Worm (Caenorhabditis elegans): ENCODE data around the gene C05D11.1.

The C05D11.1 gene

DNA sequence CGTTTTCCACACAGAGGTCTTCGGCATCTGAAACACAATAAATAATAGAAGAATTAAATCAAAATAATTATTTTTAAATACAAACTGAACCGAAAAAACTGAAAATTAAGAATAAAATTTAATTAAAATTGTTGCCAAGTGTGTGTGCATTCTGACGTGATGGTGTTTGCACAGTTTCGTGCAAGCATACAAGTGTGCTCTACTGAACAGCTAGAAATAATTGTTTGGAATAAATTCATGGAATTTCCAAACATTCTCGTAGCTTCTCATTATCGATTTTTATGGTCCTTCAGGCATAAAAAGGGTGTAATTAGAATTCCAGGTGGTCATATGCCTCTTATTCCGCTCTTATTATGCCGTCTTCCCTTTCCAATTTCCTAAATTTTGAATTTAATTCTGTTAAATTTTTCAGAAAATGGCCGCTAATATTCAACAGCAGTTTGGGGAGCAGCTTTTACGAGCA lies 4.6 kb upstream of the C05D11.1 start, which contains the start of the genes mrps-17 and txdc-9:
TSS of gene mrps-17 (minus strand) at position 33 of the 463 bp plus-strand sequence.
TSS of gene txdc-9 (plus strand) at position 413 of the 463 bp plus-strand sequence.
- TF ChIP-seq ets-7 (tag; optimal IDR thresholded peaks at IDR 0.05) (no peak), pes-1 (GFP tag; IDR thresholded peaks at IDR 0.05) (no peak), hmg-4 (GFP tag; optimal IDR thresholded peaks at IDR 0.05) (no peak), sea-1 (GFP tag; conservative IDR thresholded peaks at IDR 0.05) (no peak), scrt-1 (GFP tag; IDR thresholded peaks at IDR 0.05) (no peak), hmbx-1 (tag; optimal IDR thresholded peaks at IDR 0.05) (no peak), ceh-36 (tag; optimal IDR thresholded peaks at IDR 0.05) (no peak), tra-4 (tag; optimal IDR thresholded peaks at IDR 0.05) (no peak), F13C5.2 (tag; optimal IDR thresholded peaks at IDR 0.05) (peak; percentile 67), ceh-13 (GFP tag; optimal IDR thresholded peaks at IDR 0.05) (no peak), B0310.2 (tag; optimal IDR thresholded peaks at IDR 0.05) (no peak), hnd-1 (tag; optimal IDR thresholded peaks at IDR 0.05) (no peak), flt-1 (GFP tag; IDR thresholded peaks at IDR 0.05) (0 out of 2 replicates have a peak, but pooled peaks have one; percentile 38), tbx-11 (GFP tag; IDR thresholded peaks at IDR 0.05) (no peak)

DNA sequence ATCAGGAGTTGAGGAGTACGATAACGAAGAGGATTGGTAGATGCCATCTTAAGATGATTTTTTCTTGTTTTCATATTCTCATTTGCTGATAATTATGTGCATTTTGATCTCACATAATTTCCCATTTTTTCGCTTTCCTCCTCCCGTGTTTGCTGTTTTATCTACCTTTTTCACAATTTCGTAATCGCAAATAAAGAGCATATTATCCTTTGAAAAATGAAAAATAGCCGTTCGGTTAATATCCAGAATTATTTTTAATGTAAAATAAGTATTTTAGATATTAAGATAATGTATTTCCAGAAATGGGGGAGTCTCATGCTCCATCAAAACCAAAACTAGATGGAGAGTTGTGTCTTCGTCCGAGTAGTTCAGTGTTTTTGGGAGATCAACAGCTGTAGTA lies 3.5 kb upstream of the C05D11.1 start, which contains the start of gene vps-16:
TSS of gene vps-16 (plus strand) at position 301 of the 400 bp plus-strand sequence.
- TF ChIP-seq pes-1 (GFP tag; IDR thresholded peaks at IDR 0.05) (no peak), aly-1 (tag; optimal IDR thresholded peaks at IDR 0.05) (no peak), flt-1 (GFP tag; IDR thresholded peaks at IDR 0.05) (no peak), ceh-13 (GFP tag; optimal IDR thresholded peaks at IDR 0.05) (no peak), scrt-1 (GFP tag; IDR thresholded peaks at IDR 0.05) (no peak), hnd-1 (tag; optimal IDR thresholded peaks at IDR 0.05) (no peak), sea-1 (GFP tag; conservative IDR thresholded peaks at IDR 0.05) (no peak), hmbx-1 (tag; optimal IDR thresholded peaks at IDR 0.05) (no peak), tbx-11 (GFP tag; IDR thresholded peaks at IDR 0.05) (no peak), ets-7 (tag; optimal IDR thresholded peaks at IDR 0.05) (no peak), B0310.2 (tag; optimal IDR thresholded peaks at IDR 0.05) (no peak), tra-4 (tag; optimal IDR thresholded peaks at IDR 0.05) (no peak), tbx-37 (GFP tag; conservative IDR thresholded peaks at IDR 0.05) (no peak), ceh-36 (tag; optimal IDR thresholded peaks at IDR 0.05) (no peak)

DNA sequence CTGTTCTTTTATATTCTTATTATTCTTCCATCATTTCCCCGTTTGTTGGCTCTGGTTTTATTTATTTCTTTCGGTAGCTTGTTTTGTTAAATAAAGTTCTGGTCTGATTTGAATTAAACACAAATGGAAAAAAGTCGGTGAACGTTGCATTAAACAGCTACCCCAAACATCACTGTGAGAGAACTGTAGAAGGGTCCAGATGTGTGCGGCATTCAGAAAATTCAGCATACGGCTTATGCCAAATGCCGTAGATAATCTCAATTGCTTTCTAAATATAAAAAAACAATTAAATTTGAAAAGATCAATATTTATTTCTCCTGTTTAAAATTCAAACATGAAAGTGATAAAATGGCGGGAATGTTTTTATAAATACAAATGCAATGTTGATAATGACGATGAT lies 3.4 kb downstream of the C05D11.1 start:
- no peak for TF ChIP-seq ama-1 (optimal IDR thresholded peaks at IDR 0.05)
- no peak for TF ChIP-seq ceh-13 (GFP tag; optimal IDR thresholded peaks at IDR 0.05)
- no peak for TF ChIP-seq ets-7 (tag; optimal IDR thresholded peaks at IDR 0.05)

DNA sequence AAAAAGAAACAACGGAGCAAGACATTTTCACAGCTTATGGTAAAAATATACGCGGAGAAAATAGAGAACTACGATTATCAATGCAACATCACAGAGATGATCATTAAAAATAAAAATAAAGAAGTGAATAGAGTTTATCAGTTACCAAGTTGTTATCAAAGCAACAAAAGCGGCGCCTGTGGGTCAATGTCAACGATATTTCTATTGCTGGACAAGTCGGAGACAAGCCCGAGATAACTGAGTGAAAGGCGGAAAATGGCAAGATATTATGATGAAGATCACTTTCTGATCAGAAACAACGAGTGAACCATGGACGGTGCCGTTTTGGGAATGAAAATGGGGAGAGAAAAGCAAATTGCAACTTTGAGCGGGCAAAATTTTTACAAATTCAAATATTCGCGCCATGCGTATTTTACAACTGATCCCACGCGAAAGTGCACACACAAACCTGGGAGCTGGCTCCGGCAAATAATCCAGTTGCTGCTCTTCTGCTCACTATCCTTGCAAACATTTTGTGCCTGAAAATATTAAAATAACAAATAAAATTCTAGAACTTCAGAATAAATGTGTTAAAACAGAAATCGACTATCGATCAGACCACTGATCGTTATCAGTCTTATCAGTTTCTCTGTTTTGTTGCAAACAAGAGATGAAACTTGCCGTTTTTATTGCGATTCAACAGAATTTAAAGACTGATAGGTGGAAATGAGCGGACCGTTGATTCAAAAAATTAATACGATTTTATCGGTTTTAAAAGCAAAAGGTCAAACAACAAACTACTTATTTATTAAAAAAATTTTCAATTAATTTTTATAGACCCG lies 6.1 kb downstream of the C05D11.1 start, which contains the start of gene mel-32:
TSS of gene mel-32 (minus strand) at position 696 of the 821 bp plus-strand sequence.
- TF ChIP-seq B0310.2 (tag; optimal IDR thresholded peaks at IDR 0.05) = no peak
- TF ChIP-seq flt-1 (GFP tag; IDR thresholded peaks at IDR 0.05) = no peak
- TF ChIP-seq ama-1 (optimal IDR thresholded peaks at IDR 0.05) = peak; percentile 21

DNA sequence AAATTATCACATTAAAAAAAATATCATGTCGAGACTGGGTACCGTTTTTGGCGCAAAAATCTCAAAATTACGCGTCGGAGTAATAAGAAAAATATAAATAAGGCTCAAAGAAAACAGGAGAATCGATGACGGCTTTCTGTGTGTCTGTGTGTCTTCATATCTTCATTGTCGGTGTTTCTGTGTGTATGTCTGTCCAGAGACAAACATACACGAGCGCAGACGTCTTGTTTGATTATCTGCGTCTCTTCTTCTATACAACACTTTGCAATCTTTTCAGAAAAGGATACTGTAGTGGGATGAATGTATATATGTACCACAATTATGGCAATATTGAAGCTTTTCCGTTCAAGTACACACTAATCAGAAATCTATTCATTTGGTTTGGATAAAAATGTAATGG lies 7.9 kb downstream of the C05D11.1 start, which contains the start of gene C05D11.13:
TSS of gene C05D11.13 (minus strand) at position 252 of the 400 bp plus-strand sequence.
- TF ChIP-seq ets-7 (tag; optimal IDR thresholded peaks at IDR 0.05) (no peak), ceh-13 (GFP tag; optimal IDR thresholded peaks at IDR 0.05) (no peak), tbx-11 (GFP tag; IDR thresholded peaks at IDR 0.05) (no peak), hmbx-1 (tag; optimal IDR thresholded peaks at IDR 0.05) (no peak), sea-1 (GFP tag; conservative IDR thresholded peaks at IDR 0.05) (no peak), scrt-1 (GFP tag; IDR thresholded peaks at IDR 0.05) (no peak), ceh-36 (tag; optimal IDR thresholded peaks at IDR 0.05) (no peak)

DNA sequence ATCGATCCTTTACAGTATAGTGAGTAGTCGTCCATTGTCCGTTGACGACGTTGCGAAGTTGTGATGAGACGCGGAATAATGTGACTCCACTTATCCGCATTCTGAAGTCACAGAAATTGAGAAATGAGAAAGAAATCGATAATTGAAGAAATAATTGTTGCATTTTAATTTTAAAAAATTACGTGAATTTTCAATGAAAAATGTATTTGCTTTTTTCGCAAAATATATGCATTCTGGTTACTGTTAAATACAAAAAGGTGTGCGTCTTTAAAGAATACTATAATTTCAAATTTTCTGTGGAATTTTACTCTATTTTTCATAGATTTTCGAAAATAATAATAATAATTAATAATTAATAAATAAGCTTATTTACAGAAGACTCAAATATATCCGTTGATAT lies 10.4 kb downstream of the C05D11.1 start, which contains the start of gene let-721:
TSS of gene let-721 (minus strand) at position 101 of the 400 bp plus-strand sequence.
- TF ChIP-seq sea-1 (GFP tag; conservative IDR thresholded peaks at IDR 0.05) (no peak), tra-4 (tag; optimal IDR thresholded peaks at IDR 0.05) (no peak), hmg-4 (GFP tag; optimal IDR thresholded peaks at IDR 0.05) (no peak), hnd-1 (tag; optimal IDR thresholded peaks at IDR 0.05) (no peak)

DNA sequence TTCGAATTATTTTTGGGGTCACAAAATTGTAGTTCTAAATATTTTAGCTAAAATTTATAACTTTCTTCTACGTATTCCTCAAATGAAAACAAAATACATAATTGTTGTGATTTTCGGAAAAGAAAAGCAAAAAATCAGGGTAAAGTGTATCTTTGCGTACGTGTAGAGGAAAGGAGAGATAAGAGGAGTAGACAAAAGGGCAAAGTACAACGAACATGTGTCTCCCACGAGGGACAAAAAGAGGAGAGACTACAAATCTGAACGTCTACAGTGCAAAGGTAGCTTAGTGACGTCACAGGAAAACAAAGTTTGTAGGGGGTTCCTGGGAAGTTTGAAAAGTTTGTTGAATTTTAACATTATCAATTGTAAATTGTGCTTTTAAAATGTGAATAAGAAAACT lies 11.1 kb downstream of the C05D11.1 start:
- TF ChIP-seq sea-1 (GFP tag; conservative IDR thresholded peaks at IDR 0.05) (0 out of 2 replicates have a peak, but pooled peaks have one; percentile 30), scrt-1 (GFP tag; IDR thresholded peaks at IDR 0.05) (no peak)

DNA sequence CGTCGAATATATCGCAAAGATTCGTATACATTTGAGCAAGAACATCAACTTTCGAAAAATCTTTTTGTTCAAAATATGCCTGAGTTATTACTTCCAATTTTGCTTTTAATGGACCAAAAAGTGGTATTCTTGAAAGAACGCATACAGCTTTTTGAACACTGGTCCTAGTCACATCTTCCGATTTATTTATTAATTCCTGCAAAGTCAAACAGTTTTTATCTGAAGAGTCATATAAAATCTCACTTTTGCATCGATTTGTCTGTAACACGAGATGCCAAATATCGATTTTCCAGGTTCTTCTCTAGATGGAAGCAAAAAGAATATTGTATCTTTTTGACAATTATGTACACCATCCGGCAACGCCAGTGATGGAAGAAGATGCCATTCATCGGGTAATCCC lies 13.4 kb downstream of the C05D11.1 start:
- TF ChIP-seq pes-1 (GFP tag; IDR thresholded peaks at IDR 0.05) = peak; percentile 34; the same call in 1 of the 2 replicates
- peak; percentile 70 for TF ChIP-seq ama-1 (optimal IDR thresholded peaks at IDR 0.05)
- TF ChIP-seq tra-4 (tag; optimal IDR thresholded peaks at IDR 0.05) = no peak

DNA sequence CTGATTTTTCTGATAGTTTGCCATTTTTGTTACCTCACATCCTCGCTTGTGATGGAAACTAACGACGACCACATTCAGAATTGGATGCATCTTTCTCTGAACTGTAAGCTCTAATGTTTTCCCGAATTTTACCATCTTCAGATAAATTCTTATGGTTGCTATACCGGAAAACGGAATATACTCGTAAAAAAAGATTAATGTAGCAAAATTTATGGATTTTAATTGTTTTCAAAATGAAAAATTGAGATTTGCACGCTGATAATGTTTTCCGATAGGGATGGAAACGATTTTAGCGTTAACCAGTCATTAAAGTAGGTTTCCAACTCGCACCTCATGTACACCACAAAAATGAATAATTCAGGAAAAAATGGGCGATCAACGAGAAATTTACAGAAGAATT lies 14.2 kb downstream of the C05D11.1 start, which contains the start of gene T26A5.6:
TSS of gene T26A5.6 (minus strand) at position 101 of the 400 bp plus-strand sequence.
- TF ChIP-seq F13C5.2 (tag; optimal IDR thresholded peaks at IDR 0.05) = no peak
- no peak for TF ChIP-seq ceh-13 (GFP tag; optimal IDR thresholded peaks at IDR 0.05)
- no peak for TF ChIP-seq hnd-1 (tag; optimal IDR thresholded peaks at IDR 0.05)
- TF ChIP-seq B0310.2 (tag; optimal IDR thresholded peaks at IDR 0.05) = no peak
- no peak for TF ChIP-seq tbx-11 (GFP tag; IDR thresholded peaks at IDR 0.05)
- no peak for TF ChIP-seq pes-1 (GFP tag; IDR thresholded peaks at IDR 0.05)
- no peak for TF ChIP-seq tbx-37 (GFP tag; conservative IDR thresholded peaks at IDR 0.05)
- no peak for TF ChIP-seq hmbx-1 (tag; optimal IDR thresholded peaks at IDR 0.05)
- TF ChIP-seq flt-1 (GFP tag; IDR thresholded peaks at IDR 0.05) = no peak
- TF ChIP-seq ceh-36 (tag; optimal IDR thresholded peaks at IDR 0.05) = no peak
- TF ChIP-seq sea-1 (GFP tag; conservative IDR thresholded peaks at IDR 0.05) = no peak
- TF ChIP-seq tra-4 (tag; optimal IDR thresholded peaks at IDR 0.05) = no peak
- TF ChIP-seq ama-1 (optimal IDR thresholded peaks at IDR 0.05) = no peak
- TF ChIP-seq aly-1 (tag; optimal IDR thresholded peaks at IDR 0.05) = no peak
- TF ChIP-seq scrt-1 (GFP tag; IDR thresholded peaks at IDR 0.05) = no peak
- no peak for TF ChIP-seq ets-7 (tag; optimal IDR thresholded peaks at IDR 0.05)
- no peak for TF ChIP-seq hmg-4 (GFP tag; optimal IDR thresholded peaks at IDR 0.05)
